Fruit fly (Drosophila melanogaster) whole organism, embryonic: ENCODE data around the gene Takl2.

Source experiments
- Atf6 ChIP-seq: fragments of 200-800 bp; sonication (Bioruptor generic); IDR thresholded peaks from 2 replicates; pipeline ENCODE4 v1.3.6; 2022; ENCODE audit warnings: missing biosample characterization, missing genetic modification characterization
- CG10267 ChIP-seq: fragments of 200-800 bp; sonication (Bioruptor generic); optimal IDR thresholded peaks from 2 replicates; lab custom pipeline; 2018; ENCODE audit warnings: missing biosample characterization, mild to moderate bottlenecking, missing genetic modification characterization, moderate library complexity
- CG10431 ChIP-seq: fragments of 200-800 bp; sonication (Bioruptor generic); optimal IDR thresholded peaks from 3 replicates; lab custom pipeline; 2018; ENCODE audit warnings: missing biosample characterization, mild to moderate bottlenecking, missing genetic modification characterization
- CG12391 ChIP-seq: fragments of 200-800 bp; sonication (Bioruptor generic); optimal IDR thresholded peaks from 3 replicates; lab custom pipeline; 2018; ENCODE audit warnings: missing biosample characterization, mild to moderate bottlenecking, missing genetic modification characterization, moderate library complexity
- CG12769 ChIP-seq: fragments of 200-800 bp; sonication (Bioruptor generic); optimal IDR thresholded peaks from 2 replicates; lab custom pipeline; 2019; ENCODE audit warnings: missing biosample characterization, mild to moderate bottlenecking, missing genetic modification characterization, moderate library complexity
- CG16813 ChIP-seq: fragments of 200-800 bp; sonication (Bioruptor generic); IDR thresholded peaks from 3 replicates; pipeline ENCODE4 v1.3.6; 2022; ENCODE audit warnings: missing biosample characterization, missing genetic modification characterization; ENCODE audit not compliant: partially characterized antibody
- CG16815 ChIP-seq: fragments of 200-800 bp; sonication (Bioruptor generic); optimal IDR thresholded peaks from 3 replicates; lab custom pipeline; 2017; ENCODE audit warnings: missing biosample characterization, mild to moderate bottlenecking, missing genetic modification characterization
- CG17186 ChIP-seq: fragments of 200-800 bp; sonication (Bioruptor generic); optimal IDR thresholded peaks from 3 replicates; lab custom pipeline; 2017; ENCODE audit warnings: missing biosample characterization, missing genetic modification reagents, missing genetic modification characterization
- CG17328 ChIP-seq: fragments of 200-800 bp; sonication (Bioruptor generic); IDR thresholded peaks from 2 replicates; pipeline ENCODE4 v1.3.6; 2022; ENCODE audit warnings: missing biosample characterization, missing genetic modification characterization
- CG2875 ChIP-seq: fragments of 200-800 bp; sonication (Bioruptor generic); optimal IDR thresholded peaks from 2 replicates; lab custom pipeline; 2017; ENCODE audit warnings: missing biosample characterization, mild to moderate bottlenecking, missing genetic modification characterization, missing genetic modification reagents
- CG31224 ChIP-seq: fragments of 200-800 bp; sonication (Bioruptor generic); IDR thresholded peaks from 2 replicates; pipeline ENCODE4 v1.3.6; 2022; ENCODE audit warnings: missing biosample characterization, missing genetic modification characterization
- CG31388 ChIP-seq: fragments of 200-800 bp; sonication (Bioruptor generic); optimal IDR thresholded peaks from 2 replicates; lab custom pipeline; 2016; ENCODE audit warnings: missing biosample characterization, missing genetic modification characterization
- CG33557 ChIP-seq: fragments of 200-800 bp; sonication (Bioruptor generic); optimal IDR thresholded peaks from 2 replicates; lab custom pipeline; 2019; ENCODE audit warnings: missing biosample characterization, mild to moderate bottlenecking, missing genetic modification characterization, moderate library complexity
- CG3407 ChIP-seq: fragments of 200-800 bp; sonication (Bioruptor generic); optimal IDR thresholded peaks from 2 replicates; lab custom pipeline; 2018; ENCODE audit warnings: missing biosample characterization, mild to moderate bottlenecking, missing genetic modification characterization
- CG4328 ChIP-seq: fragments of 200-800 bp; sonication (Bioruptor generic); optimal IDR thresholded peaks from 3 replicates; lab custom pipeline; 2017; ENCODE audit warnings: missing biosample characterization, missing genetic modification reagents, missing genetic modification characterization
- CG4854 ChIP-seq: fragments of 200-800 bp; sonication (Bioruptor generic); optimal IDR thresholded peaks from 2 replicates; lab custom pipeline; 2016; ENCODE audit warnings: missing biosample characterization, missing genetic modification characterization, inconsistent platforms
- CG9437 ChIP-seq: fragments of 200-800 bp; sonication (Bioruptor generic); optimal IDR thresholded peaks from 2 replicates; lab custom pipeline; 2018; ENCODE audit warnings: missing biosample characterization, mild to moderate bottlenecking, missing genetic modification characterization
- Camta ChIP-seq: fragments of 200-800 bp; sonication (Bioruptor generic); optimal IDR thresholded peaks from 2 replicates; lab custom pipeline; 2016; ENCODE audit warnings: missing biosample characterization, missing genetic modification characterization
- CoRest ChIP-seq: fragments of 200-800 bp; sonication (Bioruptor generic); optimal IDR thresholded peaks from 3 replicates; lab custom pipeline; 2018; ENCODE audit warnings: missing biosample characterization, mild to moderate bottlenecking, missing genetic modification characterization, moderate library complexity
- D ChIP-seq, 2 experiments: fragments of 200-800 bp in 1 of 2; fragments of >200 bp in 1 of 2; sonication (Bioruptor generic) in 1 of 2; optimal IDR thresholded peaks; 2 replicates in 1 of 2; 3 replicates in 1 of 2; lab custom pipeline; 2017; ENCODE audit warnings: mild to moderate bottlenecking in 1 of 2, missing biosample characterization in 1 of 2, missing genetic modification characterization in 1 of 2, missing genetic modification reagents in 1 of 2
- Dek ChIP-seq: fragments of 200-800 bp; sonication (Bioruptor generic); optimal IDR thresholded peaks from 3 replicates; lab custom pipeline; 2019; ENCODE audit warnings: missing biosample characterization, mild to moderate bottlenecking, missing genetic modification characterization, moderate library complexity
- Dip2 ChIP-seq: fragments of 200-800 bp; sonication (Bioruptor generic); IDR thresholded peaks from 2 replicates; pipeline ENCODE4 v1.3.6; 2022; ENCODE audit warnings: missing biosample characterization, missing genetic modification characterization
- E2f2 ChIP-seq: fragments of 200-800 bp; sonication (Bioruptor generic); IDR thresholded peaks from 2 replicates; pipeline ENCODE4 v1.3.6; 2022; ENCODE audit warnings: missing biosample characterization, missing genetic modification characterization
- Ets65A ChIP-seq: fragments of 200-800 bp; sonication (Bioruptor generic); peaks from one replicate; lab custom pipeline; 2016; ENCODE audit warnings: missing biosample characterization, missing genetic modification characterization
- H2.0 ChIP-seq: fragments of 200-800 bp; sonication (Bioruptor generic); IDR thresholded peaks from 2 replicates; pipeline ENCODE4 v1.3.6; 2022; ENCODE audit warnings: missing biosample characterization, missing genetic modification characterization
- HLH4C ChIP-seq: fragments of 200-800 bp; sonication (Bioruptor generic); IDR thresholded peaks from 3 replicates; pipeline ENCODE4 v1.3.6; 2022; ENCODE audit warnings: missing biosample characterization, missing genetic modification characterization; ENCODE audit not compliant: partially characterized antibody
- HLH54F ChIP-seq: fragments of 200-800 bp; sonication (Bioruptor generic); optimal IDR thresholded peaks from 3 replicates; lab custom pipeline; 2016; ENCODE audit warnings: missing biosample characterization, missing genetic modification characterization
- Hr51 ChIP-seq, 2 experiments: fragments of 200-800 bp; sonication (Bioruptor generic); optimal IDR thresholded peaks; 2 replicates in 1 of 2; 3 replicates in 1 of 2; lab custom pipeline; 2016 to 2018; ENCODE audit warnings: missing biosample characterization in 2 of 2, missing genetic modification characterization in 2 of 2, mild to moderate bottlenecking in 1 of 2, moderate library complexity in 1 of 2
- MBD-R2 ChIP-seq: fragments of 200-800 bp; sonication (Bioruptor generic); IDR thresholded peaks from 2 replicates; pipeline ENCODE4 v1.3.6; 2022; ENCODE audit warnings: missing biosample characterization, missing genetic modification characterization
- Nf-YA ChIP-seq: fragments of 200-800 bp; sonication (Bioruptor generic); IDR thresholded peaks from 2 replicates; pipeline ENCODE4 v1.3.6; 2022; ENCODE audit warnings: missing biosample characterization, missing genetic modification characterization
- Ssrp ChIP-seq: fragments of 200-800 bp; sonication (Bioruptor generic); optimal IDR thresholded peaks from 2 replicates; lab custom pipeline; 2018; ENCODE audit warnings: missing biosample characterization, mild to moderate bottlenecking, missing genetic modification characterization, moderate library complexity
- Xrp1 ChIP-seq: fragments of 200-800 bp; sonication (Bioruptor generic); IDR thresholded peaks from 2 replicates; pipeline ENCODE4 v1.3.6; 2022; ENCODE audit warnings: missing biosample characterization, missing genetic modification characterization
- br ChIP-seq: fragments of >200 bp; optimal IDR thresholded peaks from 2 replicates; lab custom pipeline; 2017
- cato ChIP-seq: fragments of 200-800 bp; sonication (Bioruptor generic); optimal IDR thresholded peaks from 2 replicates; lab custom pipeline; 2016; ENCODE audit warnings: missing biosample characterization, missing genetic modification characterization, borderline replicate concordance
- crc ChIP-seq: fragments of 200-800 bp; sonication (Bioruptor generic); optimal IDR thresholded peaks from 2 replicates; lab custom pipeline; 2016; ENCODE audit warnings: missing biosample characterization, missing genetic modification characterization
- crol ChIP-seq: fragments of 200-800 bp; sonication (Bioruptor generic); IDR thresholded peaks from 2 replicates; pipeline ENCODE4 v1.3.6; 2022; ENCODE audit warnings: missing biosample characterization, missing genetic modification characterization
- dati ChIP-seq: fragments of 200-800 bp; sonication (Bioruptor generic); IDR thresholded peaks from 2 replicates; pipeline ENCODE4 v1.3.6; 2022; ENCODE audit warnings: missing biosample characterization, missing genetic modification characterization
- fd102C ChIP-seq: fragments of 200-800 bp; sonication (Bioruptor generic); optimal IDR thresholded peaks from 2 replicates; lab custom pipeline; 2018; ENCODE audit warnings: missing biosample characterization, mild to moderate bottlenecking, missing genetic modification characterization, moderate library complexity
- insv ChIP-seq, 2 experiments: fragments of 200-800 bp; sonication (Bioruptor generic); optimal IDR thresholded peaks; 3 replicates each; lab custom pipeline; 2016 to 2018; ENCODE audit warnings: missing biosample characterization in 2 of 2, missing genetic modification characterization in 2 of 2
- knrl ChIP-seq: fragments of 200-800 bp; sonication (Bioruptor generic); IDR thresholded peaks from 3 replicates; pipeline ENCODE4 v1.3.6; 2022; ENCODE audit warnings: missing biosample characterization, missing genetic modification characterization; ENCODE audit not compliant: partially characterized antibody
- lbe ChIP-seq: fragments of 200-800 bp; sonication (Bioruptor generic); optimal IDR thresholded peaks from 2 replicates; lab custom pipeline; 2016; ENCODE audit warnings: missing biosample characterization, mild to moderate bottlenecking, missing genetic modification characterization
- lov ChIP-seq, 2 experiments: fragments of 200-800 bp in 1 of 2; fragments of >200 bp in 1 of 2; sonication (Bioruptor generic) in 1 of 2; IDR thresholded peaks in 1 of 2; optimal IDR thresholded peaks in 1 of 2; 2 replicates in 1 of 2; 3 replicates in 1 of 2; pipeline versions ENCODE4 v1.3.6 to Lab custom; 2017 to 2022; ENCODE audit warnings: missing biosample characterization in 1 of 2, missing genetic modification characterization in 1 of 2
- pfk ChIP-seq: fragments of 200-800 bp; sonication (Bioruptor generic); optimal IDR thresholded peaks from 2 replicates; lab custom pipeline; 2018; ENCODE audit warnings: missing biosample characterization, mild to moderate bottlenecking, missing genetic modification characterization, moderate library complexity
- prd ChIP-seq, 3 experiments: fragments of >200 bp in 2 of 3; fragments of 200-800 bp in 1 of 3; sonication (Bioruptor generic) in 1 of 3; optimal IDR thresholded peaks in 2 of 3; IDR thresholded peaks in 1 of 3; 2 replicates in 2 of 3; 3 replicates in 1 of 3; pipeline versions ENCODE4 v1.3.6 to Lab custom; 2017 to 2022; ENCODE audit warnings: missing biosample characterization in 1 of 3, missing genetic modification characterization in 1 of 3
- shn ChIP-seq: fragments of 200-800 bp; sonication (Bioruptor generic); optimal IDR thresholded peaks from 3 replicates; lab custom pipeline; 2016; ENCODE audit warnings: missing biosample characterization, missing genetic modification characterization
- sqz ChIP-seq: fragments of 200-800 bp; sonication (Bioruptor generic); optimal IDR thresholded peaks from 3 replicates; lab custom pipeline; 2018; ENCODE audit warnings: missing biosample characterization, mild to moderate bottlenecking, missing genetic modification characterization
- twi ChIP-seq: fragments of 200-800 bp; optimal IDR thresholded peaks from 2 replicates; lab custom pipeline; 2019; ENCODE audit warnings: missing biosample characterization, mild to moderate bottlenecking, missing genetic modification characterization, moderate library complexity
- z ChIP-seq: fragments of 200-800 bp; sonication (Bioruptor generic); IDR thresholded peaks from 3 replicates; pipeline ENCODE4 v1.3.6; 2022; ENCODE audit warnings: missing biosample characterization, missing genetic modification characterization

Gene Takl2

DNA sequence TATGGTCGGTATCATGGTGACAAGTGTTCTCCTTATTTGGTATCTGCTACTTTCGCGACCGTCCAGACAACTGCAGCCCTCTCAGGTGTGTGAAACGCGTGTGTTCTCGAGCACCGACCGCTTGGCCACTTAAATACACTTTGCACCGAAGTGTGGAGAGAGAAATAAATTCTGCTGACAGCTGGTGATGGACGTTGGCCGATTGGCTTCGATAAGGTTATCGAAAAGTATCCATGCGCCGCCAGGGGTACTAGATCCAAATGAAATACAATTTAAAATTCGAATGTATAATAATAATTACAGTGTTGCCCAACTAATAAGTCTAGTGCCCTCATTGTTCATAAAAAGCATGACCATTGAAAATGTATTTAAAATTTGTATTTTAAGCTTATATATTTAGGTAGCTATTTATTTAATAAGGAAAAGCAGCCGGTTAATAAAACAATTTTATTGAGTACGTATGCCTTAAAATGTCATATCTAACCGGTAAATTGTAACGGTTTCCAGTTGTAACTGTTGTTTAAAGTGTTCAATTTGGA lies 47.2 kb downstream of the Takl2 start, which contains the start of the genes Gclm and CG17625 (continued):
- TF ChIP-seq dati = no peak
- peak; percentile 7 for TF ChIP-seq CG16815 (GFP tag; lab: Kevin White, UChicago)
- TF ChIP-seq H2.0 = peak; percentile 28; the same call in 1 of the 2 replicates
- 0 out of 2 replicates have a peak, but pooled peaks have one; percentile 11 for TF ChIP-seq crol (GFP tag; lab: Robert Waterston, UW)
- no peak for TF ChIP-seq z (GFP tag; lab: Robert Waterston, UW)
- TF ChIP-seq CG33557 (GFP tag; lab: Kevin White, UChicago) = peak; percentile 50
- no peak for TF ChIP-seq CG17328
- TF ChIP-seq crc (GFP tag; lab: Kevin White, UChicago) = no peak
- TF ChIP-seq CG9437 = peak; percentile 23
- no peak for TF ChIP-seq insv (GFP tag; optimal IDR thresholded peaks at IDR 0.05; lab: Kevin White, UChicago)
- TF ChIP-seq CG31388 (GFP tag; lab: Kevin White, UChicago) = no peak
- TF ChIP-seq pfk (GFP tag; lab: Kevin White, UChicago) = no peak
- TF ChIP-seq CG10267 (tag; lab: Kevin White, UChicago) = peak; percentile 90
- peak; percentile 75 for TF ChIP-seq CG16813 (GFP tag; lab: Robert Waterston, UW)
- peak; percentile 34 for TF ChIP-seq CG17186
- TF ChIP-seq CG2875 (GFP tag; lab: Kevin White, UChicago) = no peak
- TF ChIP-seq HLH54F (GFP tag; lab: Kevin White, UChicago) = peak; percentile 49
- TF ChIP-seq CG31224 (GFP tag; lab: Robert Waterston, UW) = 0 out of 2 replicates have a peak, but pooled peaks have one; percentile 16
- TF ChIP-seq Xrp1 = peak; percentile 65; the same call in 1 of the 2 replicates
- TF ChIP-seq HLH4C (GFP tag; lab: Robert Waterston, UW) = peak; percentile 73
- TF ChIP-seq Ssrp (tag; lab: Kevin White, UChicago) = peak; percentile 39
- TF ChIP-seq Dek (tag; lab: Kevin White, UChicago) = peak; percentile 32
- no peak for TF ChIP-seq prd (optimal IDR thresholded peaks at IDR 0.05; lab: Kevin White, UChicago)
- peak; percentile 67 for TF ChIP-seq prd (GFP tag; IDR thresholded peaks at IDR 0.05; lab: Robert Waterston, UW)
- TF ChIP-seq br (lab: Kevin White, UChicago) = no peak
- TF ChIP-seq CG12391 = peak; percentile 78
- TF ChIP-seq knrl (GFP tag; lab: Robert Waterston, UW) = peak; percentile 79
- no peak for TF ChIP-seq lov (optimal IDR thresholded peaks at IDR 0.05; lab: Kevin White, UChicago)
- no peak for TF ChIP-seq lov (GFP tag; IDR thresholded peaks at IDR 0.05; lab: Robert Waterston, UW)
- TF ChIP-seq twi (tag; lab: Kevin White, UChicago) = peak; percentile 38
- no peak for TF ChIP-seq CG4854 (GFP tag; lab: Kevin White, UChicago)
- TF ChIP-seq Hr51 (GFP tag; optimal IDR thresholded peaks at IDR 0.05; lab: Kevin White, UChicago) = peak; percentile 46 to 52
- TF ChIP-seq CoRest (tag; lab: Kevin White, UChicago) = peak; percentile 70
- no peak for TF ChIP-seq D (optimal IDR thresholded peaks at IDR 0.05; lab: Kevin White, UChicago)
- TF ChIP-seq D (GFP tag; optimal IDR thresholded peaks at IDR 0.05; lab: Kevin White, UChicago) = no peak
- no peak for TF ChIP-seq CG12769 (tag; lab: Kevin White, UChicago)
- no peak for TF ChIP-seq CG10431 (GFP tag; lab: Kevin White, UChicago)
- no peak for TF ChIP-seq Atf6 (GFP tag; lab: Robert Waterston, UW)
- no peak for TF ChIP-seq Nf-YA (GFP tag; lab: Robert Waterston, UW)
- peak; percentile 69 for TF ChIP-seq Ets65A (GFP tag; lab: Kevin White, UChicago)
- TF ChIP-seq CG3407 (GFP tag; lab: Kevin White, UChicago) = no peak
- TF ChIP-seq shn (GFP tag; lab: Kevin White, UChicago) = peak; percentile 11
- TF ChIP-seq cato (GFP tag; lab: Kevin White, UChicago) = no peak
- TF ChIP-seq Dip2 (GFP tag; lab: Robert Waterston, UW) = no peak
- peak; percentile 77 for TF ChIP-seq MBD-R2 (GFP tag; lab: Robert Waterston, UW)
- no peak for TF ChIP-seq Camta
- TF ChIP-seq E2f2 (GFP tag; lab: Robert Waterston, UW) = peak; percentile 79
- no peak for TF ChIP-seq fd102C (GFP tag; lab: Kevin White, UChicago)
- TF ChIP-seq lbe (GFP tag; lab: Kevin White, UChicago) = peak; percentile 24
- no peak for TF ChIP-seq sqz (GFP tag; lab: Kevin White, UChicago)
- peak; percentile 55 for TF ChIP-seq CG4328
